Fruit fly (Drosophila melanogaster) whole organism, embryonic: ENCODE results near the gene abo.
A peak's percentile ranks its signal among the peaks of the same experiment; 100 is the strongest.

Experiments
- CG10959 ChIP-seq: fragments of 200-800 bp; sonication (Bioruptor generic); IDR thresholded peaks from 2 replicates; pipeline ENCODE4 v1.3.6; 2022; ENCODE audit warnings: missing biosample characterization, missing genetic modification characterization
- CG14710 ChIP-seq: fragments of 200-800 bp; sonication (Bioruptor generic); optimal IDR thresholded peaks from 3 replicates; lab custom pipeline; 2019; ENCODE audit warnings: missing biosample characterization, mild to moderate bottlenecking, missing genetic modification characterization, moderate library complexity
- CG1529 ChIP-seq: fragments of 200-800 bp; sonication (Bioruptor generic); optimal IDR thresholded peaks from 3 replicates; lab custom pipeline; 2018; ENCODE audit warnings: missing biosample characterization, missing genetic modification characterization
- CG15514 ChIP-seq: fragments of 200-800 bp; sonication (Bioruptor generic); optimal IDR thresholded peaks from 3 replicates; lab custom pipeline; 2017; ENCODE audit warnings: missing biosample characterization, missing genetic modification characterization, mild to moderate bottlenecking, moderate library complexity, missing genetic modification reagents
- CG16813 ChIP-seq: fragments of 200-800 bp; sonication (Bioruptor generic); IDR thresholded peaks from 3 replicates; pipeline ENCODE4 v1.3.6; 2022; ENCODE audit warnings: missing biosample characterization, missing genetic modification characterization; ENCODE audit not compliant: partially characterized antibody
- CG17568 ChIP-seq: fragments of 200-800 bp; sonication (Bioruptor generic); optimal IDR thresholded peaks from 2 replicates; lab custom pipeline; 2018; ENCODE audit warnings: missing biosample characterization, mild to moderate bottlenecking, missing genetic modification characterization, moderate library complexity
- CG17612 ChIP-seq: fragments of 200-800 bp; sonication (Bioruptor generic); IDR thresholded peaks from 2 replicates; pipeline ENCODE4 v1.3.6; 2022; ENCODE audit warnings: missing biosample characterization, missing genetic modification characterization
- CG2116 ChIP-seq: fragments of 200-800 bp; sonication (Bioruptor generic); optimal IDR thresholded peaks from 3 replicates; lab custom pipeline; 2018; ENCODE audit warnings: missing biosample characterization, mild to moderate bottlenecking, missing genetic modification characterization
- CG30020 ChIP-seq: fragments of 200-800 bp; optimal IDR thresholded peaks from 2 replicates; lab custom pipeline; 2019; ENCODE audit warnings: missing biosample characterization, mild to moderate bottlenecking, missing genetic modification characterization, moderate library complexity
- CG32772 ChIP-seq: fragments of 200-800 bp; sonication (Bioruptor generic); IDR thresholded peaks from 2 replicates; pipeline ENCODE4 v1.3.6; 2022; ENCODE audit warnings: missing biosample characterization, missing genetic modification characterization
- CG3847 ChIP-seq: fragments of 200-800 bp; sonication (Bioruptor generic); IDR thresholded peaks from 2 replicates; pipeline ENCODE4 v1.3.6; 2022; ENCODE audit warnings: missing biosample characterization, missing genetic modification characterization
- CG6791 ChIP-seq: fragments of 200-800 bp; sonication (Bioruptor generic); IDR thresholded peaks from 3 replicates; pipeline ENCODE4 v1.3.6; 2022; ENCODE audit warnings: missing biosample characterization, missing genetic modification characterization; ENCODE audit not compliant: partially characterized antibody
- CG7372 ChIP-seq: fragments of 200-800 bp; sonication (Bioruptor generic); IDR thresholded peaks from 2 replicates; pipeline ENCODE4 v1.3.6; 2022; ENCODE audit warnings: missing biosample characterization, missing genetic modification characterization
- CG8924 ChIP-seq: fragments of 200-800 bp; optimal IDR thresholded peaks from 3 replicates; lab custom pipeline; 2019; ENCODE audit warnings: missing biosample characterization, mild to moderate bottlenecking, missing genetic modification characterization, moderate library complexity
- CG8944 ChIP-seq: fragments of 200-800 bp; sonication (Bioruptor generic); optimal IDR thresholded peaks from 3 replicates; lab custom pipeline; 2016; ENCODE audit warnings: missing biosample characterization, missing genetic modification characterization
- CG9797 ChIP-seq: fragments of 200-800 bp; sonication (Bioruptor generic); optimal IDR thresholded peaks from 3 replicates; lab custom pipeline; 2018; ENCODE audit warnings: missing biosample characterization, mild to moderate bottlenecking, missing genetic modification characterization
- CrebB ChIP-seq: fragments of 200-800 bp; sonication (Bioruptor generic); optimal IDR thresholded peaks from 3 replicates; lab custom pipeline; 2018; ENCODE audit warnings: missing biosample characterization, mild to moderate bottlenecking, missing genetic modification characterization
- D ChIP-seq, 2 experiments: fragments of 200-800 bp in 1 of 2; fragments of >200 bp in 1 of 2; sonication (Bioruptor generic) in 1 of 2; optimal IDR thresholded peaks; 2 replicates in 1 of 2; 3 replicates in 1 of 2; lab custom pipeline; 2017; ENCODE audit warnings: mild to moderate bottlenecking in 1 of 2, missing biosample characterization in 1 of 2, missing genetic modification characterization in 1 of 2, missing genetic modification reagents in 1 of 2
- Doc3 ChIP-seq: fragments of 200-800 bp; sonication (Bioruptor generic); IDR thresholded peaks from 3 replicates; pipeline ENCODE4 v1.3.6; 2022; ENCODE audit warnings: missing biosample characterization, missing genetic modification characterization; ENCODE audit not compliant: partially characterized antibody
- Ets65A ChIP-seq: fragments of 200-800 bp; sonication (Bioruptor generic); peaks from one replicate; lab custom pipeline; 2016; ENCODE audit warnings: missing biosample characterization, missing genetic modification characterization
- HLH4C ChIP-seq: fragments of 200-800 bp; sonication (Bioruptor generic); IDR thresholded peaks from 3 replicates; pipeline ENCODE4 v1.3.6; 2022; ENCODE audit warnings: missing biosample characterization, missing genetic modification characterization; ENCODE audit not compliant: partially characterized antibody
- Oli ChIP-seq: fragments of 200-800 bp; sonication (Bioruptor generic); optimal IDR thresholded peaks from 2 replicates; lab custom pipeline; 2018; ENCODE audit warnings: missing biosample characterization, mild to moderate bottlenecking, missing genetic modification characterization, moderate library complexity
- Scr ChIP-seq: fragments of 200-800 bp; sonication (Bioruptor generic); IDR thresholded peaks from 2 replicates; pipeline ENCODE4 v1.3.6; 2022; ENCODE audit warnings: missing biosample characterization, missing genetic modification characterization; ENCODE audit not compliant: partially characterized antibody
- Sox102F ChIP-seq: fragments of 200-800 bp; sonication (Bioruptor generic); optimal IDR thresholded peaks from 2 replicates; lab custom pipeline; 2018; ENCODE audit warnings: missing biosample characterization, mild to moderate bottlenecking, missing genetic modification characterization, moderate library complexity
- Spps ChIP-seq: fragments of 200-800 bp; sonication (Bioruptor generic); optimal IDR thresholded peaks from 2 replicates; lab custom pipeline; 2018; ENCODE audit warnings: missing biosample characterization, mild to moderate bottlenecking, missing genetic modification characterization
- Sry-δ ChIP-seq: fragments of 200-800 bp; sonication (Bioruptor generic); optimal IDR thresholded peaks from 2 replicates; lab custom pipeline; 2016; ENCODE audit warnings: missing biosample characterization, missing genetic modification characterization
- bowl ChIP-seq: fragments of 200-800 bp; sonication (Bioruptor generic); IDR thresholded peaks from 2 replicates; pipeline ENCODE4 v1.3.6; 2022; ENCODE audit warnings: missing biosample characterization, missing genetic modification characterization
- cas ChIP-seq: fragments of 200-800 bp; sonication (Bioruptor generic); IDR thresholded peaks from 2 replicates; pipeline ENCODE4 v1.3.6; 2022; ENCODE audit warnings: missing biosample characterization, missing genetic modification characterization
- cg ChIP-seq: fragments of 200-800 bp; sonication (Bioruptor generic); optimal IDR thresholded peaks from 3 replicates; lab custom pipeline; 2019; ENCODE audit warnings: missing biosample characterization, mild to moderate bottlenecking, missing genetic modification characterization, moderate library complexity
- dmrt11E ChIP-seq: fragments of 200-800 bp; sonication (Bioruptor generic); optimal IDR thresholded peaks from 3 replicates; lab custom pipeline; 2018; ENCODE audit warnings: missing biosample characterization, mild to moderate bottlenecking, missing genetic modification characterization, moderate library complexity
- en ChIP-seq: fragments of 200-800 bp; sonication (Bioruptor generic); optimal IDR thresholded peaks from 2 replicates; lab custom pipeline; 2016; ENCODE audit warnings: missing biosample characterization, missing genetic modification characterization
- fru ChIP-seq: fragments of >200 bp; optimal IDR thresholded peaks from 2 replicates; lab custom pipeline; 2017
- ftz-f1 ChIP-seq: fragments of 200-800 bp; sonication (Bioruptor generic); optimal IDR thresholded peaks from 2 replicates; lab custom pipeline; 2016; ENCODE audit warnings: missing biosample characterization, missing genetic modification characterization
- gfzf ChIP-seq: fragments of 200-800 bp; sonication (Bioruptor generic); optimal IDR thresholded peaks from 2 replicates; lab custom pipeline; 2016; ENCODE audit warnings: missing biosample characterization, mild to moderate bottlenecking, missing genetic modification characterization, moderate library complexity
- gro ChIP-seq: fragments of 200-800 bp; sonication (Bioruptor generic); optimal IDR thresholded peaks from 2 replicates; lab custom pipeline; 2016; ENCODE audit warnings: missing biosample characterization, missing genetic modification characterization
- gsb-n ChIP-seq: fragments of 200-800 bp; sonication (Bioruptor generic); optimal IDR thresholded peaks from 3 replicates; lab custom pipeline; 2018; ENCODE audit warnings: missing biosample characterization, mild to moderate bottlenecking, missing genetic modification characterization
- hb ChIP-seq: fragments of 200-800 bp; sonication (Bioruptor generic); IDR thresholded peaks from 3 replicates; pipeline ENCODE4 v1.3.6; 2022; ENCODE audit warnings: missing biosample characterization, missing genetic modification characterization; ENCODE audit not compliant: partially characterized antibody
- hth ChIP-seq: fragments of >200 bp; optimal IDR thresholded peaks from 2 replicates; lab custom pipeline; 2017; ENCODE audit warnings: inconsistent platforms
- kah ChIP-seq: fragments of 200-800 bp; sonication (Bioruptor generic); optimal IDR thresholded peaks from 2 replicates; lab custom pipeline; 2018; ENCODE audit warnings: missing biosample characterization, mild to moderate bottlenecking, missing genetic modification characterization
- lilli ChIP-seq: fragments of 200-800 bp; sonication (Bioruptor generic); optimal IDR thresholded peaks from 3 replicates; lab custom pipeline; 2016; ENCODE audit warnings: missing biosample characterization, missing genetic modification characterization
- nau ChIP-seq: fragments of 200-800 bp; sonication (Bioruptor generic); optimal IDR thresholded peaks from 3 replicates; lab custom pipeline; 2017; ENCODE audit warnings: missing biosample characterization, mild to moderate bottlenecking, missing genetic modification characterization, missing genetic modification reagents
- odd ChIP-seq: fragments of 200-800 bp; sonication (Bioruptor generic); optimal IDR thresholded peaks from 2 replicates; lab custom pipeline; 2017; ENCODE audit warnings: missing biosample characterization, mild to moderate bottlenecking, missing genetic modification characterization
- pan ChIP-seq, 4 experiments: fragments of >200 bp in 3 of 4; fragments of 200-800 bp in 1 of 4; sonication (Bioruptor generic) in 1 of 4; optimal IDR thresholded peaks in 3 of 4; IDR thresholded peaks in 1 of 4; 2 replicates each; pipeline versions ENCODE4 v1.3.6 to Lab custom; 2017 to 2022; ENCODE audit warnings: missing biosample characterization in 2 of 4, missing genetic modification characterization in 2 of 4, mixed read lengths in 1 of 4
- sens-2 ChIP-seq: fragments of 200-800 bp; sonication (Bioruptor generic); IDR thresholded peaks from 2 replicates; pipeline ENCODE4 v1.3.6; 2022; ENCODE audit warnings: missing biosample characterization, missing genetic modification characterization
- sqz ChIP-seq: fragments of 200-800 bp; sonication (Bioruptor generic); optimal IDR thresholded peaks from 3 replicates; lab custom pipeline; 2018; ENCODE audit warnings: missing biosample characterization, mild to moderate bottlenecking, missing genetic modification characterization
- zfh2 ChIP-seq: fragments of 200-800 bp; sonication (Bioruptor generic); optimal IDR thresholded peaks from 2 replicates; lab custom pipeline; 2016; ENCODE audit warnings: missing biosample characterization, missing genetic modification characterization

Gene abo

DNA sequence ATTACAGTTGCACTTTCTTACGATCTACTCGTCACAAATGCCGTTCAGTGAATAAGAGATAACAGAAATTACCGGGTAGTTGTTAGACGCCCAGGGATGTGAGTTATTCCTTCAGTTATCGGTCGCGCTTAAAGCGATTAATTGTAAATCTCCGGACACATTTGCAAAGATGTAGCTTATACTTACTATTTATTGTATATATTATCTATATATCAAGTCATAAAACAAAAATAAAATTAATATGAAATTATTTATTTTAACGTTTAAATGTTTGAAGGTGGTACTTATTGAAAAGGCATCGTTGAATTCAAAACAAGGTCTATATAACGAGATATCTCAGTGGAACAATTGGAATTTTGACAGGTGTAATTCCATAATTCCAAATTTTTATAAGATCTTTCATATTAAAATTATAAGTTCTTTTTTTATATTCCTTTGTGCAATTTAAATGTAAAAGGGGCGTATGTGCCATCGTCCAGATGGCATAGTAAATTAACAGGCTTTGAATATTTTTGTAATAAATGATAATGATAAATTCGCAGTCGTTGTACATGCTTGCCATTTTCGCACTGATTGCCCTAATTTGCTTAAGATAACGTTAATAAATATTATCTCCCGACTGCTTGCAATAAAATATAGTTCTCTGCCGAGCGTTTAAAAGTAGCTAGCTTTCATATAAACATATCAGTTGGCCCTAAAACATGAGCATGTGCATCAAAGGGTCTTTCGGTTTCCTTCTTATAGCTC lies 26.5 kb upstream of the abo start, which contains the start of the genes aub and lectin-33A:
aub (minus strand) TSS at position 101 of the 747 bp plus-strand sequence.
lectin-33A (plus strand) TSS at position 697 of the 747 bp plus-strand sequence.
- peak; percentile 59 for TF ChIP-seq CG30020 (tag; lab: Kevin White, UChicago)
- no peak for TF ChIP-seq pan (optimal IDR thresholded peaks at IDR 0.05; lab: Kevin White, UChicago)
- TF ChIP-seq pan (GFP tag; optimal IDR thresholded peaks at IDR 0.05 in 1 of 2, IDR thresholded peaks at IDR 0.05 in 1 of 2): no peak

DNA sequence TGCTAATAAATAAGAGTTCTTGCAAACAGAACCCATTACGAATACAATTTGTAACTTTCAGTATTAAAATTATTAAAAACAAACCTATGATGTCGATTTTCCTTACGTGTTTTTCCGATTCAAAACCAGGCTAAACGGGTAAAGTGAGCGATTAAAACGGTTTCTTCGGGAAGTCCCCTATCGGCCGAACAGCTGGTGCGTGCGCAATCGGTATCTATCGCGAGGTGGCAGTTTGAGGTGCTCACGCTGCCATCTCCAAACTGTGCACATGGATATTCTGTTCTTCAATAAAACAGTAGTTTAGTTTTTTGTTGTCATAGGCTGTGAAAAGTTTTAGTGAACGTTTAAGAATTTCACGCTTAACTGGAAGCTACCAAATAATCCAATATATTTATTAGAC lies 14.1 kb upstream of the abo start, which contains the start of gene TTLL4A:
TTLL4A (plus strand) TSS at position 240 of the 400 bp plus-strand sequence.
- no peak for TF ChIP-seq CG8944 (GFP tag; lab: Kevin White, UChicago)
- no peak for TF ChIP-seq Spps (tag; lab: Kevin White, UChicago)
- no peak for TF ChIP-seq CG14710 (tag; lab: Kevin White, UChicago)
- no peak for TF ChIP-seq bowl (GFP tag; lab: Robert Waterston, UW)
- TF ChIP-seq HLH4C (GFP tag; lab: Robert Waterston, UW): peak; percentile 95
- TF ChIP-seq CG2116 (GFP tag; lab: Kevin White, UChicago): peak; percentile 71
- no peak for TF ChIP-seq CG10959 (GFP tag; lab: Robert Waterston, UW)
- TF ChIP-seq gsb-n (tag; lab: Kevin White, UChicago): no peak
- peak; percentile 54 for TF ChIP-seq gfzf
- peak; percentile 48 for TF ChIP-seq kah (GFP tag; lab: Kevin White, UChicago)
- no peak for TF ChIP-seq CG17568
- TF ChIP-seq Scr (GFP tag; lab: Robert Waterston, UW): peak; percentile 98
- no peak for TF ChIP-seq Sox102F
- no peak for TF ChIP-seq cg (GFP tag; lab: Kevin White, UChicago)
- no peak for TF ChIP-seq CG32772
- peak; percentile 21 for TF ChIP-seq CrebB (tag; lab: Kevin White, UChicago)
- TF ChIP-seq Doc3: peak; percentile 97
- no peak for TF ChIP-seq CG17612 (GFP tag; lab: Robert Waterston, UW)
- no peak for TF ChIP-seq dmrt11E (tag; lab: Kevin White, UChicago)
- TF ChIP-seq CG9797 (GFP tag; lab: Kevin White, UChicago): peak; percentile 52
- no peak for TF ChIP-seq CG8924 (tag; lab: Kevin White, UChicago)
- peak; percentile 50 for TF ChIP-seq gro (GFP tag; lab: Kevin White, UChicago)
- no peak for TF ChIP-seq fru (lab: Kevin White, UChicago)
- no peak for TF ChIP-seq D (optimal IDR thresholded peaks at IDR 0.05; lab: Kevin White, UChicago)
- TF ChIP-seq D (GFP tag; optimal IDR thresholded peaks at IDR 0.05; lab: Kevin White, UChicago): no peak
- peak; percentile 97 for TF ChIP-seq hb (GFP tag; lab: Robert Waterston, UW)
- peak; percentile 96 for TF ChIP-seq Sry-δ (GFP tag; lab: Kevin White, UChicago)
- TF ChIP-seq CG6791 (GFP tag; lab: Robert Waterston, UW): peak; percentile 99
- no peak for TF ChIP-seq en (GFP tag; lab: Kevin White, UChicago)
- TF ChIP-seq ftz-f1 (GFP tag; lab: Kevin White, UChicago): peak; percentile 76
- peak; percentile 43 for TF ChIP-seq lilli (GFP tag; lab: Kevin White, UChicago)
- no peak for TF ChIP-seq CG1529 (GFP tag; lab: Kevin White, UChicago)
- TF ChIP-seq CG15514 (GFP tag; lab: Kevin White, UChicago): peak; percentile 93
- TF ChIP-seq CG3847 (GFP tag; lab: Robert Waterston, UW): peak; percentile 40
- TF ChIP-seq nau (GFP tag; lab: Kevin White, UChicago): no peak
- no peak for TF ChIP-seq Ets65A (GFP tag; lab: Kevin White, UChicago)
- no peak for TF ChIP-seq hth (lab: Kevin White, UChicago)
- TF ChIP-seq cas (GFP tag; lab: Robert Waterston, UW): no peak
- no peak for TF ChIP-seq sqz (GFP tag; lab: Kevin White, UChicago)
- no peak for TF ChIP-seq sens-2
- TF ChIP-seq CG7372 (GFP tag; lab: Robert Waterston, UW): no peak
- TF ChIP-seq odd (GFP tag; lab: Kevin White, UChicago): no peak
- TF ChIP-seq zfh2 (GFP tag; lab: Kevin White, UChicago): peak; percentile 46
- TF ChIP-seq CG16813 (GFP tag; lab: Robert Waterston, UW): peak; percentile 98
- no peak for TF ChIP-seq Oli (tag; lab: Kevin White, UChicago)
